Worm (Caenorhabditis elegans): ENCODE results near the gene srw-76.

Gene srw-76

DNA sequence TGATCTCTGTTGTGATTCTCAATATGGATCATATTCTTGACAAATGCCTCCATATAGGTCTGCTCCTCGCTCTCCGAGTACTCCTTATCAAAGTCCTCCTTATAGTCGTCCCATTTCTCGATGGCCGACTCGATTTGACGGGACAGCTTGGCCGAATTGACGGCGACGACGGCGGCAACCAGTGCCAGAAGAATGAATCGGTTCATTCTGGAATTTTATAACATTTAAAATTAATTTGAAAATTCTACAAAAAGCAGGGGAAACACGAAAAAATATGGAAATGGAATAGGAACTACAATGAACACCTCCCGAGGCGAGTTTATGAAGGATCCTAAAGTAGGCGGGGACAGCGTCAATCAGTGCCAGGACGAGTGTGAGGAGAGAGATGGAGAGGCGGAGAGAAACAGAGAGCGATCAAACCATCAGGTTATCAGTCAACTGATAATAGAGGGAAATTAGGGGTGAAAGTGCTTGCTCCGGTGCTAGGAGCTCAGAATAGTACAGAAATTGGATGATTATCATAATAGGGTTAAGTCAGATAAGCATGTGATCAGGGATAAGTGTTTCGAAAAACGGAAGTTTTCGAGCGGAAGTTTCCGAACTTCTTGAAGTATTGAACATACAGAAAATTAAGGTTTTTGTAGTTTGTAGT lies 42.8 kb downstream of the srw-76 start, which contains the start of gene cpl-1 (continued):
- TF ChIP-seq hmg-20 (GFP tag; IDR thresholded peaks at IDR 0.05) (no peak), ama-1 (optimal IDR thresholded peaks at IDR 0.05) (peak; percentile 63), ama-1 (GFP tag; optimal IDR thresholded peaks at IDR 0.05) (no peak), sptf-2 (GFP tag; optimal IDR thresholded peaks at IDR 0.05) (no peak), efl-1 (GFP tag; optimal IDR thresholded peaks at IDR 0.05) (no peak), atf-7 (tag; optimal IDR thresholded peaks at IDR 0.05) (no peak), ceh-79 (tag; optimal IDR thresholded peaks at IDR 0.05) (no peak), bed-1 (GFP tag; IDR thresholded peaks at IDR 0.05) (no peak), sea-2 (GFP tag; IDR thresholded peaks at IDR 0.05) (no peak), nfya-2 (GFP tag; IDR thresholded peaks at IDR 0.05) (no peak), cebp-2 (GFP tag; IDR thresholded peaks at IDR 0.05) (no peak), rec-8 (tag; optimal IDR thresholded peaks at IDR 0.05) (no peak), snpc-1.1 (tag; optimal IDR thresholded peaks at IDR 0.05; ENCODE audit: insufficient read depth) (no peak), fkh-3 (tag; optimal IDR thresholded peaks at IDR 0.05) (no peak), F52B5.7 (tag; optimal IDR thresholded peaks at IDR 0.05) (peak; percentile 2), mel-28 (tag; optimal IDR thresholded peaks at IDR 0.05; ENCODE audit: borderline replicate concordance) (no peak), F55B11.4 (tag; optimal IDR thresholded peaks at IDR 0.05; ENCODE audit: borderline replicate concordance, insufficient read depth) (no peak), somi-1 (GFP tag; optimal IDR thresholded peaks at IDR 0.05) (peak; percentile 33), Y53G8AR.9 (GFP tag; conservative IDR thresholded peaks at IDR 0.05) (0 out of 2 replicates have a peak, but pooled peaks have one; percentile 11), B0035.1 (tag; optimal IDR thresholded peaks at IDR 0.05) (no peak), egl-44 (GFP tag; IDR thresholded peaks at IDR 0.05) (no peak), hlh-26 (GFP tag; conservative IDR thresholded peaks at IDR 0.05) (no peak), lag-1 (GFP tag; IDR thresholded peaks at IDR 0.05) (no peak), zfh-2 (GFP tag; conservative IDR thresholded peaks at IDR 0.05) (peak; percentile 69), lin-54 (GFP tag; optimal IDR thresholded peaks at IDR 0.05) (peak; percentile 39), K11D2.4 (GFP tag; IDR thresholded peaks at IDR 0.05) (no peak), snpc-1.3 (tag; optimal IDR thresholded peaks at IDR 0.05; ENCODE audit: insufficient read depth) (no peak), ztf-3 (GFP tag; optimal IDR thresholded peaks at IDR 0.05) (no peak), ztf-25 (GFP tag; IDR thresholded peaks at IDR 0.05) (no peak), nhr-179 (tag; optimal IDR thresholded peaks at IDR 0.05) (no peak), madf-8 (GFP tag; conservative IDR thresholded peaks at IDR 0.05) (no peak), snpc-4 (GFP tag; optimal IDR thresholded peaks at IDR 0.05) (no peak), snpc-4 (tag; optimal IDR thresholded peaks at IDR 0.05) (peak in 2 of 4 experiments; percentile 11 to 35), sdz-38 (tag; optimal IDR thresholded peaks at IDR 0.05) (peak; percentile 47), mcd-1 (GFP tag; IDR thresholded peaks at IDR 0.05) (no peak), dpl-1 (GFP tag; optimal IDR thresholded peaks at IDR 0.05) (no peak), ceh-27 (GFP tag; optimal IDR thresholded peaks at IDR 0.05) (no peak), let-526 (GFP tag; IDR thresholded peaks at IDR 0.05) (no peak), attf-3 (GFP tag; conservative IDR thresholded peaks at IDR 0.05) (no peak), hsf-1 (GFP tag; IDR thresholded peaks at IDR 0.05) (no peak), B0336.3 (GFP tag; IDR thresholded peaks at IDR 0.05) (peak; percentile 42; the same call in 1 of the 2 replicates), let-607 (tag; optimal IDR thresholded peaks at IDR 0.05) (peak in 1 of 2 experiments; percentile 30), cebp-1 (GFP tag; IDR thresholded peaks at IDR 0.05) (no peak), cebp-1 (tag; optimal IDR thresholded peaks at IDR 0.05) (peak; percentile 32), chd-7 (tag; optimal IDR thresholded peaks at IDR 0.05) (no peak), K12H6.12 (tag; optimal IDR thresholded peaks at IDR 0.05) (peak; percentile 22), bed-2 (GFP tag; IDR thresholded peaks at IDR 0.05) (no peak), ZK185.1 (tag; optimal IDR thresholded peaks at IDR 0.05; ENCODE audit: poor library complexity, severe bottlenecking) (no peak)
